Worm (Caenorhabditis elegans) whole organism, early embryonic: ENCODE measurements around the gene lrx-1.

Experiments
- B0310.2 ChIP-seq: sonication (generic microtip); optimal IDR thresholded peaks from 2 replicates; lab custom pipeline; 2016; ENCODE audit warnings: mild to moderate bottlenecking, missing genetic modification characterization, missing compliant biosample characterization
- F13C5.2 ChIP-seq: sonication (generic microtip); optimal IDR thresholded peaks from 2 replicates; lab custom pipeline; 2017; ENCODE audit warnings: mild to moderate bottlenecking, missing genetic modification characterization, inconsistent platforms, missing compliant biosample characterization
- aly-1 ChIP-seq: sonication (generic microtip); optimal IDR thresholded peaks from 2 replicates; lab custom pipeline; 2016; ENCODE audit warnings: missing genetic modification characterization, missing compliant biosample characterization
- ama-1 ChIP-seq: fragments of 150-350 bp; optimal IDR thresholded peaks from 2 replicates; lab custom pipeline; 2014
- ceh-13 ChIP-seq: fragments of 200-800 bp; sonication (Bioruptor generic); optimal IDR thresholded peaks from 2 replicates; lab custom pipeline; 2018; ENCODE audit warnings: mild to moderate bottlenecking, missing genetic modification characterization, missing compliant biosample characterization
- ceh-36 ChIP-seq: sonication (generic microtip); optimal IDR thresholded peaks from 2 replicates; lab custom pipeline; 2016; ENCODE audit warnings: missing genetic modification characterization, inconsistent platforms, missing compliant biosample characterization
- ets-7 ChIP-seq: sonication (generic microtip); optimal IDR thresholded peaks from 2 replicates; lab custom pipeline; 2016; ENCODE audit warnings: missing genotype, missing genetic modification characterization, missing compliant biosample characterization
- flt-1 ChIP-seq: fragments of 200-800 bp; sonication (Bioruptor generic); IDR thresholded peaks from 2 replicates; pipeline ENCODE4 v1.3.6; 2022; ENCODE audit warnings: missing genetic modification characterization, missing compliant biosample characterization
- hmbx-1 ChIP-seq: sonication (generic microtip); optimal IDR thresholded peaks from 2 replicates; lab custom pipeline; 2016; ENCODE audit warnings: mild to moderate bottlenecking, missing genetic modification characterization, missing compliant biosample characterization
- hmg-4 ChIP-seq: fragments of 200-800 bp; sonication (Bioruptor generic); optimal IDR thresholded peaks from 2 replicates; lab custom pipeline; 2018; ENCODE audit warnings: mild to moderate bottlenecking, missing genetic modification characterization, missing compliant biosample characterization
- hnd-1 ChIP-seq: sonication (generic microtip); optimal IDR thresholded peaks from 2 replicates; lab custom pipeline; 2016; ENCODE audit warnings: missing genetic modification characterization, missing compliant biosample characterization
- pes-1 ChIP-seq: fragments of 200-800 bp; sonication (Bioruptor generic); IDR thresholded peaks from 2 replicates; pipeline ENCODE4 v1.3.6; 2022; ENCODE audit warnings: missing genetic modification reagents, missing genetic modification characterization, missing compliant biosample characterization
- scrt-1 ChIP-seq: fragments of 200-800 bp; sonication (Bioruptor generic); IDR thresholded peaks from 2 replicates; pipeline ENCODE4 v1.3.6; 2022; ENCODE audit warnings: missing genetic modification characterization, missing compliant biosample characterization
- sea-1 ChIP-seq: fragments of 200-800 bp; sonication (Bioruptor generic); conservative IDR thresholded peaks from 2 replicates; pipeline ENCODE4 v1.3.6; 2022; ENCODE audit warnings: missing genetic modification characterization, missing compliant biosample characterization
- tbx-11 ChIP-seq: fragments of 200-800 bp; sonication (Bioruptor generic); IDR thresholded peaks from 2 replicates; pipeline ENCODE4 v1.3.6; 2022; ENCODE audit warnings: missing genetic modification characterization, missing compliant biosample characterization
- tbx-37 ChIP-seq: fragments of 200-800 bp; sonication (Bioruptor generic); conservative IDR thresholded peaks from 2 replicates; pipeline ENCODE4 v1.3.6; 2022; ENCODE audit warnings: missing genetic modification reagents, missing genetic modification characterization, missing compliant biosample characterization
- tra-4 ChIP-seq: sonication (generic microtip); optimal IDR thresholded peaks from 2 replicates; lab custom pipeline; 2017; ENCODE audit warnings: missing genetic modification characterization, missing compliant biosample characterization

The lrx-1 gene

ce11 chrV:12235502-12235901 is 16.9 kb upstream of the lrx-1 start:
- TF ChIP-seq hmg-4 (GFP tag; lab: Kevin White, UChicago) (no peak), tbx-11 (GFP tag; lab: Robert Waterston, UW) (no peak), pes-1 (no peak), ama-1 (lab: Kevin White, UChicago) (no peak), ceh-36 (tag; lab: Kevin White, UChicago) (no peak), ceh-13 (no peak), tbx-37 (GFP tag; lab: Robert Waterston, UW) (no peak), F13C5.2 (tag; lab: Kevin White, UChicago) (no peak)

ce11 chrV:12241126-12241525 is 11.2 kb upstream of the lrx-1 start, which contains the start of gene ttr-22:
TSS of gene ttr-22 (plus strand) at chrV:12241426.
- TF ChIP-seq ceh-36 (tag; lab: Kevin White, UChicago) (no peak), F13C5.2 (tag; lab: Kevin White, UChicago) (no peak), ceh-13 (no peak), aly-1 (no peak), sea-1 (GFP tag; lab: Robert Waterston, UW) (no peak), hnd-1 (tag; lab: Kevin White, UChicago) (no peak), ama-1 (lab: Kevin White, UChicago) (no peak), hmg-4 (GFP tag; lab: Kevin White, UChicago) (no peak), scrt-1 (GFP tag; lab: Robert Waterston, UW) (no peak), flt-1 (GFP tag; lab: Robert Waterston, UW) (no peak), B0310.2 (tag; lab: Kevin White, UChicago) (no peak), tbx-37 (GFP tag; lab: Robert Waterston, UW) (no peak), hmbx-1 (tag; lab: Kevin White, UChicago) (no peak), tbx-11 (GFP tag; lab: Robert Waterston, UW) (no peak)

- no peak for TF ChIP-seq tbx-11 (GFP tag; lab: Robert Waterston, UW)
- no peak for TF ChIP-seq hnd-1 (tag; lab: Kevin White, UChicago)
- no peak for TF ChIP-seq F13C5.2 (tag; lab: Kevin White, UChicago)
- no peak for TF ChIP-seq flt-1 (GFP tag; lab: Robert Waterston, UW)
- TF ChIP-seq ets-7 (tag; lab: Kevin White, UChicago), result no peak
Observed at ce11 chrV:12244980-12245742, 7.2 kb upstream of the lrx-1 start, which contains the start of the genes T04H1.13, slfl-5 and rad-50. TSS of gene T04H1.13 (minus strand) at chrV:12245030. TSS of gene slfl-5 (minus strand) at chrV:12245044. TSS of gene rad-50 (plus strand) at chrV:12245646.

ce11 chrV:12245777-12246452 is 6.5 kb upstream of the lrx-1 start:
- TF ChIP-seq hmg-4 (GFP tag; lab: Kevin White, UChicago) (no peak), ama-1 (lab: Kevin White, UChicago) (no peak), tbx-37 (GFP tag; lab: Robert Waterston, UW) (no peak), pes-1 (no peak), tra-4 (tag; lab: Kevin White, UChicago) (no peak), hmbx-1 (tag; lab: Kevin White, UChicago) (no peak), B0310.2 (tag; lab: Kevin White, UChicago) (no peak), hnd-1 (tag; lab: Kevin White, UChicago) (no peak), ceh-36 (tag; lab: Kevin White, UChicago) (no peak), scrt-1 (GFP tag; lab: Robert Waterston, UW) (no peak), ets-7 (tag; lab: Kevin White, UChicago) (no peak), aly-1 (no peak), sea-1 (GFP tag; lab: Robert Waterston, UW) (no peak)

ce11 chrV:12251041-12251440 is 1.3 kb upstream of the lrx-1 start, which contains the start of gene T04H1.5:
TSS of gene T04H1.5 (plus strand) at chrV:12251341.
- no peak for TF ChIP-seq hnd-1 (tag; lab: Kevin White, UChicago)
- no peak for TF ChIP-seq ama-1 (lab: Kevin White, UChicago)
- no peak for TF ChIP-seq F13C5.2 (tag; lab: Kevin White, UChicago)
- TF ChIP-seq aly-1, result no peak
- no peak for TF ChIP-seq hmg-4 (GFP tag; lab: Kevin White, UChicago)
- TF ChIP-seq tbx-37 (GFP tag; lab: Robert Waterston, UW), result no peak
- TF ChIP-seq tra-4 (tag; lab: Kevin White, UChicago), result no peak
- no peak for TF ChIP-seq pes-1
- no peak for TF ChIP-seq hmbx-1 (tag; lab: Kevin White, UChicago)
- no peak for TF ChIP-seq scrt-1 (GFP tag; lab: Robert Waterston, UW)
- no peak for TF ChIP-seq ceh-36 (tag; lab: Kevin White, UChicago)

- no peak for TF ChIP-seq flt-1 (GFP tag; lab: Robert Waterston, UW)
Observed at ce11 chrV:12255343-12255742, 3.0 kb downstream of the lrx-1 start, which contains the start of gene T04H1.12. TSS of gene T04H1.12 (plus strand) at chrV:12255643.

- TF ChIP-seq ceh-36 (tag; lab: Kevin White, UChicago) (no peak), pes-1 (no peak), ets-7 (tag; lab: Kevin White, UChicago) (no peak), hmg-4 (GFP tag; lab: Kevin White, UChicago) (no peak), aly-1 (no peak)
Observed at ce11 chrV:12256398-12256797, 4.0 kb downstream of the lrx-1 start, which contains the start of gene ugt-55. TSS of gene ugt-55 (plus strand) at chrV:12256698.
